Fruit fly (Drosophila melanogaster): ENCODE data around the gene CG17931.

CG17931 gene

DNA sequence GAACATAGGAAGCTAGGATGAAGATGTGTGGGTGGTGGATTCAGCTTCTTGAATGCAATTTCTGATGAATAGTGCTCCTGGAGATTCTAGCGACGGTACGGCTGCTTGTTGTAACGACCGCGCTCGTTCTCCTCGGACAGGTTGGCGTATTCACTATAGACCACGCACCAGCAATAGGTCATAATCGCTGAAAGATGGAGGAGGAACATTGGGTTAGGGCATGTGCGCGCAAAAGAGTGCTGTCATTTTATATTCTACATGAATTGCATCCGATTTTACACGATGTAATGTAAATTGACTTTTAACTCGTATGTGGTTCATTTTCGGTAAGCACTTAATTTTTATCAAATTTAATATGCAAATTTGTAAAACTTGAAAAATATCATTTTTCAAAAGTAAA lies 8.2 kb downstream of the CG17931 start (continued):
- no peak for TF ChIP-seq CG30403 (GFP tag; optimal IDR thresholded peaks at IDR 0.05)
- TF ChIP-seq hbn (GFP tag; IDR thresholded peaks at IDR 0.05; ENCODE audit: partially characterized antibody), result 0 out of 2 replicates have a peak, but pooled peaks have one; percentile 3
- no peak for TF ChIP-seq ERR (GFP tag; optimal IDR thresholded peaks at IDR 0.05)
- TF ChIP-seq p53 (GFP tag; optimal IDR thresholded peaks at IDR 0.05), result no peak
- TF ChIP-seq HLH4C (GFP tag; IDR thresholded peaks at IDR 0.05; ENCODE audit: partially characterized antibody), result no peak
- no peak for TF ChIP-seq CHES-1-like (GFP tag; optimal IDR thresholded peaks at IDR 0.05)
- TF ChIP-seq phol (tag; optimal IDR thresholded peaks at IDR 0.05), result peak; percentile 6
- TF ChIP-seq unpg (GFP tag; optimal IDR thresholded peaks at IDR 0.05), result no peak
- TF ChIP-seq bbx (GFP tag; IDR thresholded peaks at IDR 0.05; ENCODE audit: partially characterized antibody), result peak; percentile 21; the same call in 1 of the 2 replicates
- TF ChIP-seq caup (GFP tag; optimal IDR thresholded peaks at IDR 0.05; ENCODE audit: severe bottlenecking), result no peak
- TF ChIP-seq CG2120 (GFP tag; optimal IDR thresholded peaks at IDR 0.05), result peak; percentile 9
- no peak for TF ChIP-seq Mes4 (GFP tag; optimal IDR thresholded peaks at IDR 0.05)
- no peak for TF ChIP-seq shn (GFP tag; optimal IDR thresholded peaks at IDR 0.05)
- no peak for TF ChIP-seq ro (GFP tag; IDR thresholded peaks at IDR 0.05)
- no peak for TF ChIP-seq Dref (GFP tag; IDR thresholded peaks at IDR 0.05)
- TF ChIP-seq CG9727 (GFP tag; optimal IDR thresholded peaks at IDR 0.05), result no peak
- no peak for TF ChIP-seq CG13624 (GFP tag; optimal IDR thresholded peaks at IDR 0.05)
- no peak for TF ChIP-seq jigr1 (GFP tag; IDR thresholded peaks at IDR 0.05)
- TF ChIP-seq CG9797 (GFP tag; optimal IDR thresholded peaks at IDR 0.05), result no peak
- no peak for TF ChIP-seq CG15269 (tag; optimal IDR thresholded peaks at IDR 0.05)
- TF ChIP-seq fu2 (GFP tag; optimal IDR thresholded peaks at IDR 0.05), result no peak
- TF ChIP-seq CG7928 (GFP tag; optimal IDR thresholded peaks at IDR 0.05), result no peak
- no peak for TF ChIP-seq CG6254 (GFP tag; optimal IDR thresholded peaks at IDR 0.05)
- TF ChIP-seq pfk (GFP tag; optimal IDR thresholded peaks at IDR 0.05), result no peak
- no peak for TF ChIP-seq CG16779 (GFP tag; IDR thresholded peaks at IDR 0.05)
- TF ChIP-seq CG12299 (tag; optimal IDR thresholded peaks at IDR 0.05), result no peak
- no peak for TF ChIP-seq Camta (GFP tag; optimal IDR thresholded peaks at IDR 0.05)
- TF ChIP-seq D19A (tag; optimal IDR thresholded peaks at IDR 0.05), result no peak
- TF ChIP-seq CG14965 (GFP tag; optimal IDR thresholded peaks at IDR 0.05; ENCODE audit: borderline replicate concordance), result no peak
- TF ChIP-seq fru (optimal IDR thresholded peaks at IDR 0.05), result no peak
- no peak for TF ChIP-seq grn (GFP tag; optimal IDR thresholded peaks at IDR 0.05)
- TF ChIP-seq schlank (tag; optimal IDR thresholded peaks at IDR 0.05), result no peak
- no peak for TF ChIP-seq trem (tag; optimal IDR thresholded peaks at IDR 0.05)
- TF ChIP-seq CG2202 (tag; optimal IDR thresholded peaks at IDR 0.05), result no peak
- no peak for TF ChIP-seq Antp (GFP tag; optimal IDR thresholded peaks at IDR 0.05)
- no peak for TF ChIP-seq Poxn (GFP tag; IDR thresholded peaks at IDR 0.05)
- TF ChIP-seq oc (tag; optimal IDR thresholded peaks at IDR 0.05), result no peak
- TF ChIP-seq slou (GFP tag; optimal IDR thresholded peaks at IDR 0.05), result no peak
- TF ChIP-seq CG4360 (GFP tag; IDR thresholded peaks at IDR 0.05), result no peak
- peak; percentile 73 for TF ChIP-seq CG6791 (GFP tag; IDR thresholded peaks at IDR 0.05; ENCODE audit: partially characterized antibody)
- TF ChIP-seq Sry-δ (GFP tag; optimal IDR thresholded peaks at IDR 0.05), result peak; percentile 36
- TF ChIP-seq en (GFP tag; optimal IDR thresholded peaks at IDR 0.05), result no peak
- no peak for TF ChIP-seq CG3838 (GFP tag; optimal IDR thresholded peaks at IDR 0.05)
- no peak for TF ChIP-seq CG4404 (GFP tag; IDR thresholded peaks at IDR 0.05)
- TF ChIP-seq CG15696 (tag; optimal IDR thresholded peaks at IDR 0.05), result no peak
- TF ChIP-seq CG3065 (GFP tag; optimal IDR thresholded peaks at IDR 0.05), result no peak
- TF ChIP-seq chn (GFP tag; optimal IDR thresholded peaks at IDR 0.05), result no peak
- no peak for TF ChIP-seq MTF-1 (GFP tag; optimal IDR thresholded peaks at IDR 0.05; ENCODE audit: borderline replicate concordance)
- TF ChIP-seq fd102C (GFP tag; optimal IDR thresholded peaks at IDR 0.05), result no peak
- no peak for TF ChIP-seq CG6765 (GFP tag; optimal IDR thresholded peaks at IDR 0.05)
- no peak for TF ChIP-seq tin (GFP tag; optimal IDR thresholded peaks at IDR 0.05)
- no peak for TF ChIP-seq CG7839 (tag; optimal IDR thresholded peaks at IDR 0.05)
